Worm (Caenorhabditis elegans) whole organism, L1 larva: ENCODE results near the gene M163.22.

Experiments
- C04F5.9 ChIP-seq: sonication (generic microtip); optimal IDR thresholded peaks from 2 replicates; lab custom pipeline; 2016; ENCODE audit warnings: missing genetic modification characterization, missing compliant biosample characterization
- C34B4.2 ChIP-seq: sonication (generic microtip); optimal IDR thresholded peaks from 2 replicates; lab custom pipeline; 2017; ENCODE audit warnings: mild to moderate bottlenecking, missing genetic modification characterization, missing compliant biosample characterization
- F16B12.6 ChIP-seq: fragments of 150-350 bp; optimal IDR thresholded peaks from 2 replicates; lab custom pipeline; 2014; ENCODE audit warnings: missing biosample characterization, missing genetic modification characterization
- Y116A8C.19 ChIP-seq: sonication (generic microtip); optimal IDR thresholded peaks from 2 replicates; lab custom pipeline; 2016; ENCODE audit warnings: missing compliant biosample characterization, missing genetic modification characterization, borderline replicate concordance
- aha-1 ChIP-seq: fragments of 150-350 bp; optimal IDR thresholded peaks from 2 replicates; lab custom pipeline; 2014; ENCODE audit warnings: missing biosample characterization, missing genetic modification characterization
- alr-1 ChIP-seq: fragments of 200-800 bp; sonication (Bioruptor generic); optimal IDR thresholded peaks from 2 replicates; lab custom pipeline; 2018; ENCODE audit warnings: borderline replicate concordance, mild to moderate bottlenecking, missing genetic modification characterization, missing compliant biosample characterization
- aly-2 ChIP-seq: fragments of 150-350 bp; optimal IDR thresholded peaks from 2 replicates; lab custom pipeline; 2014; ENCODE audit warnings: missing biosample characterization, missing genetic modification characterization
- ama-1 ChIP-seq: fragments of 150-350 bp; optimal IDR thresholded peaks from 2 replicates; lab custom pipeline; 2014
- blmp-1 ChIP-seq: fragments of 150-350 bp; optimal IDR thresholded peaks from 2 replicates; lab custom pipeline; 2014; ENCODE audit warnings: missing biosample characterization, missing genetic modification characterization
- ceh-63 ChIP-seq: fragments of 200-800 bp; sonication (Bioruptor generic); optimal IDR thresholded peaks from 2 replicates; lab custom pipeline; 2018; ENCODE audit warnings: mild to moderate bottlenecking, missing genetic modification characterization, missing compliant biosample characterization
- ceh-8 ChIP-seq: fragments of 200-800 bp; sonication (Bioruptor generic); optimal IDR thresholded peaks from 2 replicates; lab custom pipeline; 2018; ENCODE audit warnings: mild to moderate bottlenecking, missing genetic modification characterization, moderate library complexity, missing compliant biosample characterization
- dpl-1 ChIP-seq, 3 experiments: fragments of 150-350 bp in 2 of 3; sonication (generic microtip) in 1 of 3; optimal IDR thresholded peaks; 2 replicates each; lab custom pipeline; 2014 to 2017; ENCODE audit warnings: missing biosample characterization in 3 of 3, missing genetic modification characterization in 3 of 3, missing genetic modification reagents in 3 of 3
- efl-3 ChIP-seq: fragments of 200-800 bp; sonication (Bioruptor generic); optimal IDR thresholded peaks from 2 replicates; lab custom pipeline; 2018; ENCODE audit warnings: mild to moderate bottlenecking, missing genetic modification characterization, missing compliant biosample characterization
- egl-13 ChIP-seq: sonication (generic microtip); optimal IDR thresholded peaks from 2 replicates; lab custom pipeline; 2016; ENCODE audit warnings: missing genotype, missing genetic modification reagents, missing genetic modification characterization, missing compliant biosample characterization
- egl-27 ChIP-seq, 2 experiments: fragments of 150-350 bp in 1 of 2; sonication (generic microtip); optimal IDR thresholded peaks; 3 replicates each; lab custom pipeline; 2017 to 2018; ENCODE audit warnings: missing biosample characterization in 2 of 2, missing genetic modification characterization in 2 of 2, missing genetic modification reagents in 2 of 2
- elt-2 ChIP-seq: sonication (generic microtip); optimal IDR thresholded peaks from 2 replicates; lab custom pipeline; 2016; ENCODE audit warnings: missing genetic modification characterization, mild to moderate bottlenecking, inconsistent platforms, missing compliant biosample characterization, missing genetic modification reagents
- fkh-10 ChIP-seq: sonication (generic microtip); optimal IDR thresholded peaks from 2 replicates; lab custom pipeline; 2017; ENCODE audit warnings: missing biosample characterization, missing genetic modification reagents, missing genetic modification characterization
- fkh-4 ChIP-seq: sonication (generic microtip); optimal IDR thresholded peaks from 2 replicates; lab custom pipeline; 2016; ENCODE audit warnings: missing compliant biosample characterization, missing genetic modification characterization, borderline replicate concordance
- fkh-8 ChIP-seq: sonication (generic microtip); optimal IDR thresholded peaks from 2 replicates; lab custom pipeline; 2016; ENCODE audit warnings: mild to moderate bottlenecking, missing genetic modification characterization, missing compliant biosample characterization
- fos-1 ChIP-seq: fragments of 150-350 bp; optimal IDR thresholded peaks from 2 replicates; lab custom pipeline; 2014; ENCODE audit warnings: missing biosample characterization, missing genetic modification characterization
- grh-1 ChIP-seq: fragments of 200-800 bp; sonication (Bioruptor generic); IDR thresholded peaks from 2 replicates; pipeline ENCODE4 v1.3.6; 2022; ENCODE audit warnings: missing genetic modification reagents, missing genetic modification characterization, missing compliant biosample characterization
- hlh-17 ChIP-seq: fragments of 200-800 bp; sonication (Bioruptor generic); optimal IDR thresholded peaks from 2 replicates; lab custom pipeline; 2018; ENCODE audit warnings: missing genetic modification characterization, mild to moderate bottlenecking, missing compliant biosample characterization, moderate library complexity, borderline replicate concordance
- hlh-4 ChIP-seq: sonication (generic microtip); optimal IDR thresholded peaks from 2 replicates; lab custom pipeline; 2016; ENCODE audit warnings: mild to moderate bottlenecking, missing genetic modification characterization, missing compliant biosample characterization
- hpl-2 ChIP-seq: fragments of 150-350 bp; optimal IDR thresholded peaks from 2 replicates; lab custom pipeline; 2014; ENCODE audit warnings: missing biosample characterization, missing genetic modification reagents, missing genetic modification characterization
- isw-1 ChIP-seq: fragments of 200-800 bp; sonication (Bioruptor generic); IDR thresholded peaks from 2 replicates; pipeline ENCODE4 v1.3.6; 2022; ENCODE audit warnings: missing genetic modification characterization, missing compliant biosample characterization
- jun-1 ChIP-seq: fragments of 150-350 bp; optimal IDR thresholded peaks from 2 replicates; lab custom pipeline; 2014; ENCODE audit warnings: missing biosample characterization, missing genetic modification reagents, missing genetic modification characterization
- lin-14 ChIP-seq: fragments of 200-800 bp; sonication (Bioruptor generic); optimal IDR thresholded peaks from 2 replicates; lab custom pipeline; 2018; ENCODE audit warnings: mild to moderate bottlenecking, missing genetic modification characterization, moderate library complexity, missing compliant biosample characterization
- lin-39 ChIP-seq: fragments of 150-350 bp; optimal IDR thresholded peaks from 2 replicates; lab custom pipeline; 2014; ENCODE audit warnings: missing biosample characterization, missing genetic modification reagents, missing genetic modification characterization
- mef-2 ChIP-seq: fragments of 150-350 bp; optimal IDR thresholded peaks from 2 replicates; lab custom pipeline; 2014; ENCODE audit warnings: missing biosample characterization, missing genetic modification characterization
- nhr-11 ChIP-seq: fragments of 150-350 bp; optimal IDR thresholded peaks from 2 replicates; lab custom pipeline; 2014; ENCODE audit warnings: missing biosample characterization, missing genetic modification characterization
- nhr-12 ChIP-seq: sonication (generic microtip); optimal IDR thresholded peaks from 2 replicates; lab custom pipeline; 2017; ENCODE audit warnings: missing biosample characterization, missing genetic modification characterization
- nhr-20 ChIP-seq: sonication (generic microtip); optimal IDR thresholded peaks from 2 replicates; lab custom pipeline; 2016; ENCODE audit warnings: mild to moderate bottlenecking, missing genetic modification characterization, missing compliant biosample characterization
- nhr-237 ChIP-seq: fragments of 150-350 bp; optimal IDR thresholded peaks from 2 replicates; lab custom pipeline; 2014; ENCODE audit warnings: missing biosample characterization, missing genetic modification characterization
- nhr-28 ChIP-seq: fragments of 150-350 bp; optimal IDR thresholded peaks from 2 replicates; lab custom pipeline; 2014; ENCODE audit warnings: missing biosample characterization, missing genetic modification characterization
- nhr-47 ChIP-seq: sonication (generic microtip); optimal IDR thresholded peaks from 2 replicates; lab custom pipeline; 2016; ENCODE audit warnings: mild to moderate bottlenecking, missing genetic modification characterization, moderate library complexity, missing compliant biosample characterization
- nhr-77 ChIP-seq: fragments of 150-350 bp; optimal IDR thresholded peaks from 2 replicates; lab custom pipeline; 2014; ENCODE audit warnings: missing biosample characterization, missing genetic modification characterization
- nhr-84 ChIP-seq: sonication (generic microtip); optimal IDR thresholded peaks from 2 replicates; lab custom pipeline; 2017; ENCODE audit warnings: missing biosample characterization, missing genetic modification characterization
- nhr-85 ChIP-seq: sonication (generic microtip); peaks from one replicate; lab custom pipeline; 2016; ENCODE audit warnings: missing genetic modification characterization, inconsistent platforms, missing compliant biosample characterization
- nhr-90 ChIP-seq: sonication (generic microtip); optimal IDR thresholded peaks from 2 replicates; lab custom pipeline; 2016; ENCODE audit warnings: mild to moderate bottlenecking, missing genetic modification characterization, missing compliant biosample characterization; ENCODE audit not compliant: poor library complexity
- pag-3 ChIP-seq: sonication (generic microtip); optimal IDR thresholded peaks from 2 replicates; lab custom pipeline; 2017; ENCODE audit warnings: missing genetic modification characterization, mild to moderate bottlenecking, missing compliant biosample characterization, antibody characterized with exemption, borderline replicate concordance; ENCODE audit not compliant: insufficient read depth
- pax-3 ChIP-seq: fragments of 200-800 bp; sonication (Bioruptor generic); optimal IDR thresholded peaks from 2 replicates; lab custom pipeline; 2018; ENCODE audit warnings: mild to moderate bottlenecking, missing genetic modification characterization, moderate library complexity, missing compliant biosample characterization
- rnt-1 ChIP-seq: sonication (generic microtip); optimal IDR thresholded peaks from 2 replicates; lab custom pipeline; 2016; ENCODE audit warnings: mild to moderate bottlenecking, missing genetic modification characterization, moderate library complexity, missing compliant biosample characterization
- snpc-4 ChIP-seq: fragments of 150-350 bp; optimal IDR thresholded peaks from 2 replicates; lab custom pipeline; 2014; ENCODE audit warnings: missing biosample characterization, missing genetic modification characterization
- snu-23 ChIP-seq: sonication (generic microtip); optimal IDR thresholded peaks from 2 replicates; lab custom pipeline; 2016; ENCODE audit warnings: missing genetic modification characterization, missing compliant biosample characterization
- sox-4 ChIP-seq: sonication (generic microtip); optimal IDR thresholded peaks from 2 replicates; lab custom pipeline; 2016; ENCODE audit warnings: missing genetic modification characterization, missing compliant biosample characterization
- sptf-1 ChIP-seq: fragments of 150-350 bp; optimal IDR thresholded peaks from 2 replicates; lab custom pipeline; 2014; ENCODE audit warnings: missing biosample characterization, missing genetic modification characterization
- sup-37 ChIP-seq: fragments of 200-800 bp; sonication (Bioruptor generic); optimal IDR thresholded peaks from 2 replicates; lab custom pipeline; 2018; ENCODE audit warnings: mild to moderate bottlenecking, missing genetic modification characterization, missing compliant biosample characterization
- tbx-2 ChIP-seq: sonication (generic microtip); optimal IDR thresholded peaks from 2 replicates; lab custom pipeline; 2016; ENCODE audit warnings: missing genetic modification characterization, missing compliant biosample characterization
- unc-130 ChIP-seq: fragments of 150-350 bp; optimal IDR thresholded peaks from 2 replicates; lab custom pipeline; 2017; ENCODE audit warnings: missing biosample characterization, missing genetic modification characterization, inconsistent platforms
- unc-98 ChIP-seq: fragments of 200-800 bp; sonication (Bioruptor generic); IDR thresholded peaks from 2 replicates; pipeline ENCODE4 v1.3.6; 2022; ENCODE audit warnings: missing genetic modification characterization, missing compliant biosample characterization
- xbp-1 ChIP-seq: sonication (generic microtip); optimal IDR thresholded peaks from 2 replicates; lab custom pipeline; 2016; ENCODE audit warnings: missing genetic modification characterization, missing compliant biosample characterization
- zip-4 ChIP-seq: fragments of 200-800 bp; sonication (Bioruptor generic); optimal IDR thresholded peaks from 2 replicates; lab custom pipeline; 2018; ENCODE audit warnings: mild to moderate bottlenecking, missing genetic modification characterization, moderate library complexity, missing compliant biosample characterization
- ztf-4 ChIP-seq: fragments of 150-350 bp; optimal IDR thresholded peaks from 2 replicates; lab custom pipeline; 2014; ENCODE audit warnings: missing biosample characterization, missing genetic modification characterization

Gene M163.22

ce11 chrX:14502116-14502587, 36.5 kb downstream of the M163.22 start (continued):
- TF ChIP-seq alr-1 (tag; lab: Kevin White, UChicago) (no peak), nhr-90 (tag; lab: Kevin White, UChicago) (peak; percentile 86), jun-1 (peak; percentile 28), aha-1 (tag; lab: Kevin White, UChicago) (no peak), snu-23 (GFP tag; lab: Kevin White, UChicago) (peak; percentile 71), aly-2 (tag; lab: Kevin White, UChicago) (no peak), unc-98 (GFP tag; lab: Robert Waterston, UW) (no peak), fkh-4 (tag; lab: Kevin White, UChicago) (no peak), hlh-17 (no peak), C34B4.2 (no peak), nhr-237 (tag; lab: Kevin White, UChicago) (no peak), rnt-1 (tag; lab: Kevin White, UChicago) (peak; percentile 10), ceh-63 (peak; percentile 19), unc-130 (tag; lab: Kevin White, UChicago) (peak; percentile 36), F16B12.6 (tag; lab: Kevin White, UChicago) (no peak), fkh-10 (GFP tag; lab: Kevin White, UChicago) (no peak), nhr-77 (tag; lab: Kevin White, UChicago) (no peak), dpl-1 (GFP tag; optimal IDR thresholded peaks at IDR 0.05; lab: Kevin White, UChicago) (peak in 2 of 3 experiments; percentile 8 to 14), ceh-8 (GFP tag; lab: Kevin White, UChicago) (no peak), xbp-1 (no peak), Y116A8C.19 (tag; lab: Kevin White, UChicago) (no peak), blmp-1 (tag; lab: Kevin White, UChicago) (peak; percentile 60), nhr-28 (tag; lab: Kevin White, UChicago) (no peak), hpl-2 (GFP tag; lab: Kevin White, UChicago) (no peak), isw-1 (no peak), pag-3 (no peak), nhr-11 (tag; lab: Kevin White, UChicago) (no peak), tbx-2 (tag; lab: Kevin White, UChicago) (peak; percentile 52), egl-13 (tag; lab: Kevin White, UChicago) (no peak), nhr-85 (tag; lab: Kevin White, UChicago) (peak; percentile 98), mef-2 (tag; lab: Kevin White, UChicago) (no peak), elt-2 (tag; lab: Kevin White, UChicago) (peak; percentile 96), egl-27 (tag; optimal IDR thresholded peaks at IDR 0.05; lab: Kevin White, UChicago) (no peak), sup-37 (GFP tag; lab: Kevin White, UChicago) (no peak), efl-3 (GFP tag; lab: Kevin White, UChicago) (no peak), fkh-8 (tag; lab: Kevin White, UChicago) (no peak), grh-1 (GFP tag; lab: Robert Waterston, UW) (peak; percentile 71), nhr-12 (no peak), zip-4 (GFP tag; lab: Kevin White, UChicago) (no peak), lin-39 (tag; lab: Kevin White, UChicago) (no peak), pax-3 (tag; lab: Kevin White, UChicago) (no peak), hlh-4 (no peak), fos-1 (peak; percentile 21), ama-1 (lab: Kevin White, UChicago) (no peak), C04F5.9 (tag; lab: Kevin White, UChicago) (no peak), snpc-4 (no peak), nhr-84 (tag; lab: Kevin White, UChicago) (no peak), nhr-20 (peak; percentile 92), ztf-4 (tag; lab: Kevin White, UChicago) (no peak), sptf-1 (tag; lab: Kevin White, UChicago) (no peak), sox-4 (tag; lab: Kevin White, UChicago) (no peak), lin-14 (GFP tag; lab: Kevin White, UChicago) (peak; percentile 76), nhr-47 (tag; lab: Kevin White, UChicago) (peak; percentile 63)
